Worm (Caenorhabditis elegans) whole organism, young adult: ENCODE results near the gene lin-12.

Source experiments
- F49E8.2 ChIP-seq: sonication (generic microtip); optimal IDR thresholded peaks from 3 replicates; lab custom pipeline; 2017; ENCODE audit warnings: missing genetic modification characterization, mild to moderate bottlenecking, missing compliant biosample characterization, antibody characterized with exemption, moderate library complexity; ENCODE audit not compliant: insufficient read depth
- ama-1 ChIP-seq, 3 experiments: fragments of 150-350 bp in 1 of 3; sonication (generic microtip) in 2 of 3; optimal IDR thresholded peaks; 2 replicates each; lab custom pipeline; 2014 to 2018; ENCODE audit warnings: missing biosample characterization in 2 of 3, missing genetic modification characterization in 2 of 3, missing genetic modification reagents in 2 of 3
- aptf-2 ChIP-seq: fragments of 200-800 bp; sonication (Bioruptor generic); conservative IDR thresholded peaks from 2 replicates; pipeline ENCODE4 v1.3.6; 2022; ENCODE audit warnings: missing genetic modification reagents, missing genetic modification characterization, missing compliant biosample characterization
- die-1 ChIP-seq: sonication (generic microtip); optimal IDR thresholded peaks from 2 replicates; lab custom pipeline; 2016; ENCODE audit warnings: missing genotype, mild to moderate bottlenecking, missing genetic modification characterization, missing compliant biosample characterization
- dpl-1 ChIP-seq: fragments of 150-350 bp; optimal IDR thresholded peaks from 2 replicates; lab custom pipeline; 2014; ENCODE audit warnings: missing biosample characterization, missing genetic modification reagents, missing genetic modification characterization
- efl-1 ChIP-seq: fragments of 150-350 bp; optimal IDR thresholded peaks from 2 replicates; lab custom pipeline; 2014; ENCODE audit warnings: missing biosample characterization, missing genetic modification reagents, missing genetic modification characterization
- him-1 ChIP-seq: sonication (generic microtip); optimal IDR thresholded peaks from 2 replicates; lab custom pipeline; 2016; ENCODE audit warnings: missing genotype, missing genetic modification reagents, missing genetic modification characterization, missing compliant biosample characterization
- nfyb-1 ChIP-seq: fragments of 200-800 bp; sonication (Bioruptor generic); IDR thresholded peaks from 2 replicates; pipeline ENCODE4 v1.3.6; 2022; ENCODE audit warnings: missing genetic modification reagents, missing genetic modification characterization, missing compliant biosample characterization
- nhr-80 ChIP-seq: sonication (generic microtip); optimal IDR thresholded peaks from 2 replicates; lab custom pipeline; 2016; ENCODE audit warnings: missing genetic modification characterization, missing compliant biosample characterization
- pbrm-1 ChIP-seq: fragments of 200-800 bp; sonication (Bioruptor generic); IDR thresholded peaks from 2 replicates; pipeline ENCODE4 v1.3.6; 2022; ENCODE audit warnings: missing genetic modification reagents, missing genetic modification characterization, missing compliant biosample characterization
- somi-1 ChIP-seq: fragments of 200-800 bp; sonication (Bioruptor generic); optimal IDR thresholded peaks from 2 replicates; lab custom pipeline; 2018; ENCODE audit warnings: mild to moderate bottlenecking, missing genetic modification characterization, missing compliant biosample characterization

- no peak for TF ChIP-seq F49E8.2 (tag; lab: Kevin White, UChicago)
- TF ChIP-seq nfyb-1 (GFP tag; lab: Robert Waterston, UW), result no peak
- no peak for TF ChIP-seq somi-1
- no peak for TF ChIP-seq dpl-1 (GFP tag; lab: Kevin White, UChicago)
- TF ChIP-seq die-1 (tag; lab: Kevin White, UChicago), result no peak
- no peak for TF ChIP-seq him-1 (tag; lab: Kevin White, UChicago)
- TF ChIP-seq nhr-80 (tag; lab: Kevin White, UChicago), result no peak
- TF ChIP-seq ama-1 (optimal IDR thresholded peaks at IDR 0.05; lab: Kevin White, UChicago), result peak; percentile 87
- no peak for TF ChIP-seq ama-1 (GFP tag; optimal IDR thresholded peaks at IDR 0.05; lab: Kevin White, UChicago)
- no peak for TF ChIP-seq efl-1
- TF ChIP-seq aptf-2 (GFP tag; lab: Robert Waterston, UW), result no peak
- no peak for TF ChIP-seq pbrm-1 (GFP tag; lab: Robert Waterston, UW)
Observed at ce11 chrIII:9053263-9053662, 18.0 kb downstream of the lin-12 start.
